Worm (Caenorhabditis elegans) whole organism, young adult: Measurements from ENCODE around the gene fbxb-20.
"Not testable (repeated sequence)": the region's sequence is repeated elsewhere in the genome, so short reads cannot be mapped to it uniquely, and the experiment has no call there.

Source experiments
- Y79H2A.3 ChIP-seq: fragments of 200-800 bp; sonication (Bioruptor generic); conservative IDR thresholded peaks from 2 replicates; pipeline ENCODE4 v1.3.6; 2022; ENCODE audit warnings: missing genetic modification reagents, missing genetic modification characterization, missing compliant biosample characterization
- Y95B8A.8 ChIP-seq: fragments of 200-800 bp; sonication (Bioruptor generic); IDR thresholded peaks from 2 replicates; pipeline ENCODE4 v1.3.6; 2022; ENCODE audit warnings: missing genetic modification reagents, missing genetic modification characterization, missing compliant biosample characterization
- aptf-3 ChIP-seq: fragments of 200-800 bp; sonication (Bioruptor generic); IDR thresholded peaks from 2 replicates; pipeline ENCODE4 v1.3.6; 2022; ENCODE audit warnings: missing genetic modification characterization, missing compliant biosample characterization
- madf-10 ChIP-seq: sonication (generic microtip); optimal IDR thresholded peaks from 2 replicates; lab custom pipeline; 2016; ENCODE audit warnings: mild to moderate bottlenecking, missing genetic modification characterization, missing compliant biosample characterization
- mcd-1 ChIP-seq: fragments of 200-800 bp; sonication (Bioruptor generic); IDR thresholded peaks from 2 replicates; pipeline ENCODE4 v1.3.6; 2022; ENCODE audit warnings: missing genetic modification reagents, missing genetic modification characterization, missing compliant biosample characterization
- nhr-179 ChIP-seq: sonication (generic microtip); optimal IDR thresholded peaks from 2 replicates; lab custom pipeline; 2016; ENCODE audit warnings: mild to moderate bottlenecking, missing genetic modification characterization, missing compliant biosample characterization
- nhr-90 ChIP-seq: sonication (generic microtip); optimal IDR thresholded peaks from 2 replicates; lab custom pipeline; 2016; ENCODE audit warnings: missing genotype, mild to moderate bottlenecking, missing genetic modification characterization, missing compliant biosample characterization
- unc-62 ChIP-seq: fragments of 150-350 bp; optimal IDR thresholded peaks from 2 replicates; lab custom pipeline; 2014; ENCODE audit warnings: missing biosample characterization, missing genetic modification reagents, missing genetic modification characterization
- ztf-26 ChIP-seq: sonication (generic microtip); optimal IDR thresholded peaks from 2 replicates; lab custom pipeline; 2017; ENCODE audit warnings: missing genetic modification characterization, missing compliant biosample characterization

DNA sequence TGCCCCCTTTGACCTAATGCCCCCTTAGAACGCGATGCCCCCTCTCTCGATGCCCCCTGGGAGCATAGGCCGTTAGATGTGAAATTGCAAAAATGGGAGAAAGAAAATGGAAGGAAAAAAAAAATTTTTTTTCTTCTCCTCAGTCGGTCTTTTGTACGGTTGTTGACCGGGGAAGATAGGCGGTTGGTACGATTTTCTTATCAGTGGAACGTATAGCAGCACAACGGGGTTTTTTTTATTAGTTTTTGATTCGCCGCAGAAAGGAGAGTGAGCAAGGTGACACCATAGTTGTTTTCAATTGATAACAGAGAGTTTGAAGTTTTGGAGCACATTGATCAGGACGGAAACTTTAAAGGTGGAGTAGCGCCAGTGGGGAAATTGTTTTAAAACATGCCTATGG lies 9.3 kb upstream of the fbxb-20 start:
- TF ChIP-seq mcd-1; madf-10 (tag; lab: Kevin White, UChicago); nhr-179 (tag; lab: Kevin White, UChicago); Y79H2A.3 (GFP tag; lab: Robert Waterston, UW); Y95B8A.8 (GFP tag; lab: Robert Waterston, UW); ztf-26 (tag; lab: Kevin White, UChicago); unc-62 (GFP tag; lab: Kevin White, UChicago); nhr-90 (tag; lab: Kevin White, UChicago); aptf-3: not testable (repeated sequence)
